Worm (Caenorhabditis elegans): Measurements from ENCODE around the gene F55C12.2.
A peak's percentile ranks its signal among the peaks of the same experiment; 100 is the strongest.

The F55C12.2 gene

DNA sequence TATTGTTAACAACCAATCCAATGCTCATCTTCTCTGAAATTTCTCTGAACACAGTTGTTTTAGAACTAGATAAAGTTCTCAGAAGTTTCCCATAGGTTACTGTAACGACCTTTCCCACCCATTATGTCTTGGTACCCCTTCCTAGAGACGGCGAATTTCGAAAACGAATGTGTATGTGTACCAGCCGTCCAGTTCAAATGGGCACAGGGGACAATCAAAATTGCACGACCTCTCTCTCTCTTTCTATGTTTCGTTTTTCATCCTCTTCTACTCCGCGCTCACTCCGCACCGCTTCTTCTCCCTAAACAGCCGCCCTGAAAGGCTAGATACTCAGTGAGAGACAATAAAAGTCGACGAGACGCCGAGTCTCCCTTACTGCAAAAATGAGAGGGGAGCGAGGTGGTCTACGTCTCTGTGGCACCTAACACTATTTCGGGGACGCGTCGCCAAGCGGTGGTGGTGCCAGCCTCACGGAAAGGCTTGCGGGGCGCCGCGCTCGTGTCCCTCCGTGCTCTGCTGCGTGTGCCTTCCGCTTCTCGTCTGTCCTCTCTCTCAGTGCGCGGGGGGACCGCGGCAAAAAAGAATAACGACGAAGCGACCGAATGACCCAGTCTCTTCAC, 24.9 kb downstream of the F55C12.2 start (continued):
- TF ChIP-seq snpc-1.2 (GFP tag; IDR thresholded peaks at IDR 0.05) (no peak), lir-3 (tag; optimal IDR thresholded peaks at IDR 0.05) (no peak), zfp-2 (tag; optimal IDR thresholded peaks at IDR 0.05) (no peak), lin-1 (GFP tag; IDR thresholded peaks at IDR 0.05) (peak; percentile 68; the same call in 1 of the 2 replicates), spr-1 (tag; optimal IDR thresholded peaks at IDR 0.05) (peak; percentile 58), lin-15B (tag; optimal IDR thresholded peaks at IDR 0.05) (no peak), fkh-10 (GFP tag; optimal IDR thresholded peaks at IDR 0.05) (no peak), ceh-44 (GFP tag; IDR thresholded peaks at IDR 0.05) (no peak), mes-2 (tag; optimal IDR thresholded peaks at IDR 0.05; ENCODE audit: poor library complexity, severe bottlenecking) (no peak), dmd-6 (GFP tag; IDR thresholded peaks at IDR 0.05) (no peak), attf-4 (tag; optimal IDR thresholded peaks at IDR 0.05) (no peak), ama-1 (optimal IDR thresholded peaks at IDR 0.05) (no peak), ZK337.2 (GFP tag; IDR thresholded peaks at IDR 0.05) (no peak), R02D3.7 (tag; optimal IDR thresholded peaks at IDR 0.05) (no peak)

DNA sequence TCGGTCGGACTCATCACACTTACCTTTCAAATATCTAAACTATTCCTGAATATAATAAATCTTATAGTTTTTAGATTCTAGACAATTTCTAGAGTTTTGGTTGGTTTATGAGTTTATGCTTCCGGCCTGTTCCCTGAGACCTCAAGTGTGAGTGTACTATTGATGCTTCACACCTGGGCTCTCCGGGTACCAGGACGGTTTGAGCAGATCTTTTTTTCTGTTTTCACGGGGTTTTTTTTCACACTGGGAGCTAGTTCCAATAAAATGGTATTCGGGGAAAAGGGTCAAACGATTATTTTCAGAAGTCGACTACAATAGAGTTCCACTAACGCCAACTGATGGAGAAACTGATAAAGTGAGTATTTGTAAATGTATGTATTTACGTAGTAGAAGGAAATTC, 25.5 kb downstream of the F55C12.2 start:
- TF ChIP-seq aha-1 (tag) (peak; percentile 96), ceh-82 (tag; optimal IDR thresholded peaks at IDR 0.05) (no peak)

DNA sequence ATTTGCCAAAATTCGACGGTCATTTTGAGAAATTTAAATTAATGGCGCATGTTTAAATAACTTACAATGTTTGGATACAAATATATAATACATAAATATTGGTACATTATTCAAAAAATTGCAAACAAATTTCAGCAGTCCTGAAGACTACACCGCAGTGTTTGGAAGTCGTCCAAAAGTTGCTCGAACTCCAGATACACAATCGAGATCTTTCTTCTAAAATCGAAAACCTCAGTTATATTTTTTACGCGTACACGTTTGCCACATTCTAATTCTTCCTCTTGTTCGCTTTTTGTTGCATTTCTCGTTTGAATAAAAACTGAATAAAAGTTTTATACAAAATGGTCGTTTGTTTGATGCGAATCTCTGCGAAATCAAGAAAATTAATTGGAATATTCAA, 27.6 kb downstream of the F55C12.2 start, which contains the start of gene tsp-18:
Gene tsp-18 (plus strand): TSS at position 301 of the 400 bp plus-strand sequence.
- no peak for TF ChIP-seq dmd-6 (GFP tag; IDR thresholded peaks at IDR 0.05)
- TF ChIP-seq aha-1 (tag): peak; percentile 64

DNA sequence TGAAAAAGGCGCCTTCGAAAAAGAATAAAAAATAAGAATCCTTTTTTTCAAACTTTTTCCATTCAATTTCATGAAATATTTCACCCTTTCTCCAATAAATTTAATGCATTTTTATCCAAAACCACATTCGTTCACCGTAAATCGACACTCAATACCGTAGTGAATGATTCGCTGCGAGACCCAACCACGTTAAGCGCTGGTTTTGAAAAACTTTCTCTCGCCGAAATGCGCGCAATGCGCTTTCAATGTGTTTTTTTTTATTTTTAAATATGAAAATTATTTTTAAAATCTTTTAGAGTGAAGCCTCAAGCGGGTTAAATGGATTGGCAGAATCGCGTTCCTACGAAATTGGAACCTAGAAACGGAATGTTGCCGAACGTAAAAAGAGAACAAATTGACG, 29.7 kb downstream of the F55C12.2 start, which contains the start of gene F59G1.8:
Gene F59G1.8 (plus strand): TSS at position 293 of the 400 bp plus-strand sequence.
- peak; percentile 49 for TF ChIP-seq R02D3.7 (tag; optimal IDR thresholded peaks at IDR 0.05)
- no peak for TF ChIP-seq zfp-2 (tag; optimal IDR thresholded peaks at IDR 0.05)

DNA sequence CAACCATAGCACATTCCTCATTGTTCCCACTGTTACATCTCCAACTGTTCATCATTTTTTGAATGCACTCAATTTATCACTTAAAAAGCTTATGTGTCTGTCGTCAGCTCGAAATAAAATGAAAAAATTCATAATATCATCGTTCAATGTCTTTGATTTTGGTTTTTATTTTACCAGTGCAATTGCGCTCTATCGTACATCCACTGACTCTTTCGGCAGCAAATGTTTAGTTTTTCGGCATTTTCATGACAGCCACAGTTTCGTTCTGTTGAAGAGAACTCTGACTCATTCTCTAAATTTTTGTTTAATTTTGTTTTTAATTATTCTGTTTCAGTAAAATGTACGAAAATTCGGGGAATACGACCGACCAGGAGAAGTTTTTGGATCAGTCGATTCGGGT, 30.9 kb downstream of the F55C12.2 start, which contains the start of gene vps-35:
Gene vps-35 (plus strand): TSS at position 335 of the 400 bp plus-strand sequence.
- TF ChIP-seq nhr-41 (GFP tag; IDR thresholded peaks at IDR 0.05): no peak
- peak; percentile 76 for TF ChIP-seq nhr-28 (tag; optimal IDR thresholded peaks at IDR 0.05)
- no peak for TF ChIP-seq snpc-1.2 (GFP tag; IDR thresholded peaks at IDR 0.05)
- TF ChIP-seq jun-1 (tag; optimal IDR thresholded peaks at IDR 0.05): no peak
- TF ChIP-seq zip-11 (GFP tag; IDR thresholded peaks at IDR 0.05): no peak
- TF ChIP-seq R02D3.7 (tag; optimal IDR thresholded peaks at IDR 0.05): no peak
- no peak for TF ChIP-seq ceh-20 (GFP tag; IDR thresholded peaks at IDR 0.05)
- TF ChIP-seq lsy-2 (tag; optimal IDR thresholded peaks at IDR 0.05): peak in 1 of 2 experiments; percentile 52
- no peak for TF ChIP-seq rbr-2 (tag; optimal IDR thresholded peaks at IDR 0.05)
- peak; percentile 64 for TF ChIP-seq T20F7.1 (GFP tag; optimal IDR thresholded peaks at IDR 0.05)
- TF ChIP-seq pha-4 (GFP tag; IDR thresholded peaks at IDR 0.05): no peak
- TF ChIP-seq pha-4 (tag; optimal IDR thresholded peaks at IDR 0.05): peak; percentile 22
- no peak for TF ChIP-seq gei-8 (GFP tag; optimal IDR thresholded peaks at IDR 0.05)
- TF ChIP-seq pqm-1 (tag; optimal IDR thresholded peaks at IDR 0.05): peak; percentile 58
- peak; percentile 44 for TF ChIP-seq hlh-30 (tag; optimal IDR thresholded peaks at IDR 0.05; ENCODE audit: insufficient read depth)
- TF ChIP-seq hmg-1.1 (GFP tag; IDR thresholded peaks at IDR 0.05): 0 out of 2 replicates have a peak, but pooled peaks have one; percentile 35
- TF ChIP-seq dve-1 (tag; optimal IDR thresholded peaks at IDR 0.05; ENCODE audit: insufficient read depth): peak; percentile 30
- peak; percentile 19 for TF ChIP-seq dpl-1 (GFP tag; optimal IDR thresholded peaks at IDR 0.05)
- TF ChIP-seq dmd-6 (GFP tag; IDR thresholded peaks at IDR 0.05): peak; percentile 13; the same call in 1 of the 2 replicates
- peak; percentile 45 for TF ChIP-seq mep-1 (tag; optimal IDR thresholded peaks at IDR 0.05)
- peak; percentile 10 for TF ChIP-seq hlh-11 (tag; optimal IDR thresholded peaks at IDR 0.05)
- TF ChIP-seq mes-2 (tag; optimal IDR thresholded peaks at IDR 0.05; ENCODE audit: poor library complexity, severe bottlenecking): peak; percentile 46
- TF ChIP-seq nhr-111 (GFP tag; optimal IDR thresholded peaks at IDR 0.05): no peak
- TF ChIP-seq nhr-6 (tag; optimal IDR thresholded peaks at IDR 0.05): peak; percentile 56
- TF ChIP-seq lin-38 (GFP tag; IDR thresholded peaks at IDR 0.05): peak; percentile 90
- peak in 1 of 2 experiments; percentile 52 for TF ChIP-seq unc-62 (GFP tag; optimal IDR thresholded peaks at IDR 0.05 in 1 of 2)
- no peak for TF ChIP-seq unc-62 (tag; optimal IDR thresholded peaks at IDR 0.05)
- no peak for TF ChIP-seq zfp-2 (tag; optimal IDR thresholded peaks at IDR 0.05)
- TF ChIP-seq ctbp-1 (GFP tag; IDR thresholded peaks at IDR 0.05): no peak
- TF ChIP-seq hif-1 (tag; optimal IDR thresholded peaks at IDR 0.05): no peak
- no peak for TF ChIP-seq unc-130 (GFP tag; optimal IDR thresholded peaks at IDR 0.05)
